Worm (Caenorhabditis elegans): Measurements from ENCODE around the gene phf-33.

phf-33 gene

DNA sequence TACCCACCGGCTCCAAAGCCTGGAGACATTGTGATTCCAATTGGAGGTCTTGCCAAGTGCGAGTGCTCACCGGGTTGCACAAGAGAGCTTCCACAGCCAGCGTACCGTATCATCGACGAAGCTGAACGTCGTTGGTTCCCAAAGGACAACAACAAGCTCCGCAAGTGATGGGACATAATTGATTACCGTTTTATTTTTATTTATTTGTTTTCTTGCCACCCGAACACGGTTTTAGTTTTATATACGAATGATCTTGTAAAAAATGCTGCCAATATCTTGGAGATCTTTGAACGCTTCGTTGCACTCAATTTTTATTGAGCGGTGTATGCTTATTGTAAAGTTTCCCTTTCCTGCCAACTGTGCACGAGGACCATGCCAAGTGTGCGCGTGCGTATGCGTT, 40.6 kb downstream of the phf-33 start, which contains the start of gene K08H2.4:
K08H2.4 (plus strand) TSS at position 301 of the 400 bp plus-strand sequence.
- TF ChIP-seq nhr-27 (tag; optimal IDR thresholded peaks at IDR 0.05) (no peak), ztf-26 (tag; optimal IDR thresholded peaks at IDR 0.05) (no peak), ceh-40 (GFP tag; IDR thresholded peaks at IDR 0.05) (no peak), tbx-9 (tag; optimal IDR thresholded peaks at IDR 0.05; ENCODE audit: borderline replicate concordance) (no peak), zim-3 (tag; optimal IDR thresholded peaks at IDR 0.05) (no peak), C06A6.2 (GFP tag; conservative IDR thresholded peaks at IDR 0.05) (no peak), egl-44 (GFP tag; IDR thresholded peaks at IDR 0.05) (no peak), let-607 (tag; optimal IDR thresholded peaks at IDR 0.05) (no peak), ztf-25 (GFP tag; IDR thresholded peaks at IDR 0.05) (no peak), Y53G8AR.9 (GFP tag; conservative IDR thresholded peaks at IDR 0.05) (no peak), bed-1 (GFP tag; IDR thresholded peaks at IDR 0.05) (no peak), lsy-27 (tag; optimal IDR thresholded peaks at IDR 0.05; ENCODE audit: borderline replicate concordance, insufficient read depth) (no peak), snpc-3.4 (tag; optimal IDR thresholded peaks at IDR 0.05) (no peak), hsf-1 (GFP tag; IDR thresholded peaks at IDR 0.05) (no peak), repo-1 (tag; optimal IDR thresholded peaks at IDR 0.05) (no peak), cebp-2 (GFP tag; IDR thresholded peaks at IDR 0.05) (no peak), B0035.1 (tag; optimal IDR thresholded peaks at IDR 0.05) (no peak)

ce11 chrX:13237102-13237501, 41.7 kb downstream of the phf-33 start, which contains the start of gene K08H2.3:
TSS of gene K08H2.3 (plus strand) at chrX:13237402.
- TF ChIP-seq B0336.3 (GFP tag; IDR thresholded peaks at IDR 0.05) (no peak), pha-4 (tag; optimal IDR thresholded peaks at IDR 0.05) (no peak), Y95B8A.8 (GFP tag; IDR thresholded peaks at IDR 0.05) (no peak), bed-2 (GFP tag; IDR thresholded peaks at IDR 0.05) (no peak), T26A5.8 (tag; optimal IDR thresholded peaks at IDR 0.05) (no peak), somi-1 (GFP tag; optimal IDR thresholded peaks at IDR 0.05) (no peak)

DNA sequence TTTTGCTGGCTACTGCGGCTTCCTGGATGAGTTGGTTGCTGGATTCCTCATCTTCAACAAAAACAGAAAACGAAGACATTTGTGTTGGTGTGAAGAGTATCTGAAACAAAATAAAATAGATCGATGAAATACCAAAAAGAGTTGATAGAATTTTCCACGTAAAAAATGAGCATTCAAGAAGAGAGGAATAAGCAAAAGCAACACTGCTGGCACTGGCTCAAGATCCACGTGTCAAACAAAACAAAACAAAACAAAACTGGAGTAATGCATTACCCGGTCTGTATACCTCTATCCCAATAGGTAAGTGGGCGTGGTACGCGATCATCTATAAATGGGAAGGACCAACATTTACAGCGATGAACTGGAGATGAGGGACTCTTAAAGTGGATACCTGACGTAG, 43.9 kb downstream of the phf-33 start, which contains the start of gene K08H2.2:
K08H2.2 (minus strand) TSS at position 101 of the 400 bp plus-strand sequence.
- TF ChIP-seq ceh-40 (GFP tag; IDR thresholded peaks at IDR 0.05): no peak
- no peak for TF ChIP-seq mcd-1 (GFP tag; IDR thresholded peaks at IDR 0.05)
- TF ChIP-seq F52B5.7 (tag; optimal IDR thresholded peaks at IDR 0.05): no peak
- no peak for TF ChIP-seq zfh-2 (GFP tag; conservative IDR thresholded peaks at IDR 0.05)
- TF ChIP-seq dpl-1 (GFP tag; optimal IDR thresholded peaks at IDR 0.05): no peak
- TF ChIP-seq ZK185.1 (tag; optimal IDR thresholded peaks at IDR 0.05; ENCODE audit: poor library complexity, severe bottlenecking): no peak
- TF ChIP-seq madf-8 (GFP tag; conservative IDR thresholded peaks at IDR 0.05): no peak
- TF ChIP-seq dox-1 (GFP tag; IDR thresholded peaks at IDR 0.05): no peak
- TF ChIP-seq D2030.7 (GFP tag; IDR thresholded peaks at IDR 0.05): no peak

ce11 chrX:13232259-13232658, 46.5 kb downstream of the phf-33 start, which contains the start of gene bgnt-1.5:
TSS of gene bgnt-1.5 (minus strand) at chrX:13232359.
- TF ChIP-seq madf-8 (GFP tag; conservative IDR thresholded peaks at IDR 0.05): no peak
- no peak for TF ChIP-seq B0035.1 (tag; optimal IDR thresholded peaks at IDR 0.05)
- no peak for TF ChIP-seq F57A8.1 (GFP tag; optimal IDR thresholded peaks at IDR 0.05)
- TF ChIP-seq ztf-3 (GFP tag; optimal IDR thresholded peaks at IDR 0.05): no peak
- no peak for TF ChIP-seq ceh-58 (GFP tag; IDR thresholded peaks at IDR 0.05)
- TF ChIP-seq nfyb-1 (GFP tag; IDR thresholded peaks at IDR 0.05): no peak
- TF ChIP-seq nhr-179 (tag; optimal IDR thresholded peaks at IDR 0.05): no peak
- no peak for TF ChIP-seq pha-4 (tag; optimal IDR thresholded peaks at IDR 0.05)
- TF ChIP-seq C17E4.6 (GFP tag; IDR thresholded peaks at IDR 0.05): no peak
- TF ChIP-seq snpc-1.3 (tag; optimal IDR thresholded peaks at IDR 0.05; ENCODE audit: insufficient read depth): no peak
- TF ChIP-seq ceh-100 (GFP tag; IDR thresholded peaks at IDR 0.05): no peak
- TF ChIP-seq lsy-27 (tag; optimal IDR thresholded peaks at IDR 0.05; ENCODE audit: borderline replicate concordance, insufficient read depth): no peak
- no peak for TF ChIP-seq chd-7 (tag; optimal IDR thresholded peaks at IDR 0.05)
- TF ChIP-seq zfh-2 (GFP tag; conservative IDR thresholded peaks at IDR 0.05): no peak
- TF ChIP-seq attf-6 (GFP tag; IDR thresholded peaks at IDR 0.05): no peak
- TF ChIP-seq cebp-2 (GFP tag; IDR thresholded peaks at IDR 0.05): no peak
- TF ChIP-seq rec-8 (tag; optimal IDR thresholded peaks at IDR 0.05): no peak
- no peak for TF ChIP-seq athp-1 (tag; optimal IDR thresholded peaks at IDR 0.05)
